Worm (Caenorhabditis elegans): ENCODE data around the gene ins-31.

DNA sequence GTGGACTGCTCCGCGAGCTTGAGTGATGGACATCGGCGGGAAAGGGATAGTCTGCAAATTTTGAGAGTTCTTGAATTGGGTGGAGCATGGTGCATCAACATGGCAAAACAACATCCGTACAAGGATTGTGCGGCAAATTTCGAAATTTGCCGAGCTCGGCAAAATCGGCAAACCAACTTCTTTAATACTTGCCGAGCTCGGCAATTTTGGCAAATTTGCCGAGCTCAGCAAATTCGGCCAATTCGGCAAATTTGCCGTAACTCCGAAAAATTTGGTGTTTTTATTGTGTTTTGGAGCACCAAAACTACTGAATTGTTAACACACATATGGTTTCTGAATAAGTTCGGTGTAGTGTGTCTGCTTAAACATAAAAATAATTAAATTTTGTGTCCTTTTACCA, 43.2 kb downstream of the ins-31 start, which contains the start of gene fbxc-55:
- TF ChIP-seq ama-1 (optimal IDR thresholded peaks at IDR 0.05) (no peak), ceh-82 (tag; optimal IDR thresholded peaks at IDR 0.05) (no peak), snpc-1.2 (GFP tag; IDR thresholded peaks at IDR 0.05) (no peak), ctbp-1 (GFP tag; IDR thresholded peaks at IDR 0.05) (no peak), tag-97 (GFP tag; IDR thresholded peaks at IDR 0.05) (no peak), madf-5 (GFP tag; IDR thresholded peaks at IDR 0.05) (no peak), nhr-25 (tag; optimal IDR thresholded peaks at IDR 0.05; ENCODE audit: borderline replicate concordance, insufficient read depth) (no peak), lin-15B (tag; optimal IDR thresholded peaks at IDR 0.05) (no peak)
